Worm (Caenorhabditis elegans) whole organism, mixed stage, embryonic: Measurements from ENCODE around the gene zig-12.
"Not testable (repeated sequence)": the region's sequence is repeated elsewhere in the genome, so short reads cannot be mapped to it uniquely, and the experiment has no call there.

ENCODE experiments used
- blmp-1 ChIP-seq: fragments of 150-350 bp; optimal IDR thresholded peaks from 2 replicates; lab custom pipeline; 2014; ENCODE audit warnings: missing biosample characterization, missing genetic modification characterization
- ceh-39 ChIP-seq: fragments of 150-350 bp; optimal IDR thresholded peaks from 2 replicates; lab custom pipeline; 2014; ENCODE audit warnings: missing biosample characterization, missing genetic modification characterization
- mab-5 ChIP-seq: fragments of 150-350 bp; optimal IDR thresholded peaks from 2 replicates; lab custom pipeline; 2014; ENCODE audit warnings: missing biosample characterization, missing genetic modification characterization
- mep-1 ChIP-seq: fragments of 150-350 bp; optimal IDR thresholded peaks from 2 replicates; lab custom pipeline; 2017; ENCODE audit warnings: missing biosample characterization, missing genetic modification reagents, missing genetic modification characterization, inconsistent platforms
- nhr-12 ChIP-seq: fragments of 150-350 bp; optimal IDR thresholded peaks from 2 replicates; lab custom pipeline; 2014; ENCODE audit warnings: missing biosample characterization, missing genetic modification characterization
- nhr-237 ChIP-seq: fragments of 150-350 bp; optimal IDR thresholded peaks from 2 replicates; lab custom pipeline; 2014; ENCODE audit warnings: missing biosample characterization, missing genetic modification characterization
- nhr-28 ChIP-seq: fragments of 150-350 bp; optimal IDR thresholded peaks from 2 replicates; lab custom pipeline; 2014; ENCODE audit warnings: missing biosample characterization, missing genetic modification characterization
- snpc-4 ChIP-seq: fragments of 150-350 bp; optimal IDR thresholded peaks from 2 replicates; lab custom pipeline; 2014; ENCODE audit warnings: missing biosample characterization, missing genetic modification characterization
- unc-39 ChIP-seq: fragments of 150-350 bp; optimal IDR thresholded peaks from 2 replicates; lab custom pipeline; 2014; ENCODE audit warnings: missing biosample characterization, missing genetic modification characterization

DNA sequence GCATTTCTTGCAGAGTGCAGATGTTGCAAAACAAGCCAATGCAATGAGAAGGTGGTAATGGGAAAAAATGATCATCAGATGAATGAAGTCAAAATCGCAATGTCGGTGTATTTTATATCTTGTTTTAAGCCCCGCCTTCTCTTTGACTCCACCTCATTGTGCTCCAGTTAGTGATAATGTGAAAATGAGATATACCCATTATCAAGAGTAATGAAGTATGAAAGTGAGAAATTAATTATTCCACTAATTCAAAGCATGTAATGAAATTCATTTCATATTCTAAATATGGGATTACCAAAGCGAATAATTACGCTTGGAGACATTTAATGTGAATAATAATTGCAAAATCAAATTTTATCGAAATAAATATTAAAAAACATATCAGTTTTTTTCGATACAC is 31.9 kb upstream of the zig-12 start, which contains the start of gene M02D8.6:
- not testable (repeated sequence) for TF ChIP-seq snpc-4 (tag; lab: Kevin White, UChicago); mab-5 (tag; lab: Kevin White, UChicago); blmp-1 (tag; lab: Kevin White, UChicago); nhr-12 (tag; lab: Kevin White, UChicago); mep-1 (tag; lab: Kevin White, UChicago); ceh-39; nhr-237 (tag; lab: Kevin White, UChicago); unc-39 (tag; lab: Kevin White, UChicago); nhr-28 (tag; lab: Kevin White, UChicago)
